Worm (Caenorhabditis elegans) whole organism, young adult: ENCODE results near the gene C02F12.8.
A peak's percentile ranks its signal among the peaks of the same experiment; 100 is the strongest.

Source experiments
- B0035.1 ChIP-seq: sonication (generic microtip); optimal IDR thresholded peaks from 2 replicates; lab custom pipeline; 2016; ENCODE audit warnings: missing genetic modification characterization, mild to moderate bottlenecking, missing compliant biosample characterization, missing genotype, missing genetic modification reagents
- B0261.1 ChIP-seq: sonication (generic microtip); optimal IDR thresholded peaks from 2 replicates; lab custom pipeline; 2016; ENCODE audit warnings: mild to moderate bottlenecking, missing genetic modification characterization, moderate library complexity, missing compliant biosample characterization
- C17E4.6 ChIP-seq: fragments of 200-800 bp; sonication (Bioruptor generic); IDR thresholded peaks from 2 replicates; pipeline ENCODE4 v1.3.6; 2022; ENCODE audit warnings: missing genetic modification reagents, missing genetic modification characterization, missing compliant biosample characterization
- F10E7.11 ChIP-seq: sonication (generic microtip); optimal IDR thresholded peaks from 2 replicates; lab custom pipeline; 2017; ENCODE audit warnings: mild to moderate bottlenecking, missing genetic modification characterization, moderate library complexity, missing compliant biosample characterization
- F37B4.10 ChIP-seq: fragments of 200-800 bp; sonication (Bioruptor generic); IDR thresholded peaks from 2 replicates; pipeline ENCODE4 v1.3.6; 2022; ENCODE audit warnings: missing genetic modification characterization, missing compliant biosample characterization
- F55B11.4 ChIP-seq: sonication (generic microtip); optimal IDR thresholded peaks from 2 replicates; lab custom pipeline; 2016; ENCODE audit warnings: missing compliant biosample characterization, missing genetic modification characterization, borderline replicate concordance; ENCODE audit not compliant: insufficient read depth
- K12H6.12 ChIP-seq: fragments of 200-800 bp; sonication (Bioruptor generic); optimal IDR thresholded peaks from 2 replicates; lab custom pipeline; 2018; ENCODE audit warnings: mild to moderate bottlenecking, missing genetic modification characterization, missing compliant biosample characterization
- T07F8.4 ChIP-seq: sonication (generic microtip); optimal IDR thresholded peaks from 2 replicates; lab custom pipeline; 2016; ENCODE audit warnings: mild to moderate bottlenecking, missing genetic modification characterization, moderate library complexity, missing compliant biosample characterization
- Y95B8A.8 ChIP-seq: fragments of 200-800 bp; sonication (Bioruptor generic); IDR thresholded peaks from 2 replicates; pipeline ENCODE4 v1.3.6; 2022; ENCODE audit warnings: missing genetic modification reagents, missing genetic modification characterization, missing compliant biosample characterization
- ZK185.1 ChIP-seq: sonication (generic microtip); optimal IDR thresholded peaks from 2 replicates; lab custom pipeline; 2016; ENCODE audit warnings: mild to moderate bottlenecking, missing genetic modification characterization, missing compliant biosample characterization; ENCODE audit not compliant: poor library complexity, severe bottlenecking
- akir-1 ChIP-seq: fragments of 200-800 bp; sonication (Bioruptor generic); optimal IDR thresholded peaks from 2 replicates; lab custom pipeline; 2018; ENCODE audit warnings: mild to moderate bottlenecking, missing genetic modification characterization, moderate library complexity, missing compliant biosample characterization
- atf-7 ChIP-seq: sonication (generic microtip); optimal IDR thresholded peaks from 2 replicates; lab custom pipeline; 2017; ENCODE audit warnings: mild to moderate bottlenecking, missing genetic modification characterization, missing compliant biosample characterization
- attf-3 ChIP-seq: fragments of 200-800 bp; sonication (Bioruptor generic); conservative IDR thresholded peaks from 2 replicates; pipeline ENCODE4 v1.3.6; 2022; ENCODE audit warnings: missing genetic modification reagents, missing genetic modification characterization, missing compliant biosample characterization
- ccch-3 ChIP-seq: fragments of 200-800 bp; sonication (Bioruptor generic); optimal IDR thresholded peaks from 2 replicates; lab custom pipeline; 2018; ENCODE audit warnings: mild to moderate bottlenecking, missing genetic modification characterization, missing compliant biosample characterization
- cebp-2 ChIP-seq: fragments of 200-800 bp; sonication (Bioruptor generic); IDR thresholded peaks from 2 replicates; pipeline ENCODE4 v1.3.6; 2022; ENCODE audit warnings: missing genetic modification characterization, missing compliant biosample characterization
- ceh-79 ChIP-seq: sonication (generic microtip); optimal IDR thresholded peaks from 2 replicates; lab custom pipeline; 2017; ENCODE audit warnings: mild to moderate bottlenecking, missing genetic modification characterization, missing compliant biosample characterization
- die-1 ChIP-seq: sonication (generic microtip); optimal IDR thresholded peaks from 2 replicates; lab custom pipeline; 2016; ENCODE audit warnings: missing genotype, mild to moderate bottlenecking, missing genetic modification characterization, missing compliant biosample characterization
- dpff-1 ChIP-seq: sonication (generic microtip); optimal IDR thresholded peaks from 2 replicates; lab custom pipeline; 2017; ENCODE audit warnings: mild to moderate bottlenecking, missing genetic modification characterization, missing compliant biosample characterization
- egl-18 ChIP-seq: fragments of 200-800 bp; sonication (Bioruptor generic); IDR thresholded peaks from 2 replicates; pipeline ENCODE4 v1.3.6; 2022; ENCODE audit warnings: missing genetic modification reagents, missing genetic modification characterization, missing compliant biosample characterization
- egl-44 ChIP-seq: fragments of 200-800 bp; sonication (Bioruptor generic); IDR thresholded peaks from 2 replicates; pipeline ENCODE4 v1.3.6; 2022; ENCODE audit warnings: missing genetic modification reagents, missing genetic modification characterization, missing compliant biosample characterization
- ekl-4 ChIP-seq: fragments of 200-800 bp; sonication (Bioruptor generic); IDR thresholded peaks from 2 replicates; pipeline ENCODE4 v1.3.6; 2022; ENCODE audit warnings: missing genetic modification reagents, missing genetic modification characterization, missing compliant biosample characterization
- ets-4 ChIP-seq: fragments of 200-800 bp; sonication (Bioruptor generic); optimal IDR thresholded peaks from 2 replicates; lab custom pipeline; 2018; ENCODE audit warnings: mild to moderate bottlenecking, missing genetic modification characterization, missing compliant biosample characterization
- hlh-26 ChIP-seq: fragments of 200-800 bp; sonication (Bioruptor generic); conservative IDR thresholded peaks from 2 replicates; pipeline ENCODE4 v1.3.6; 2022; ENCODE audit warnings: missing genetic modification reagents, missing genetic modification characterization, missing compliant biosample characterization
- hrde-1 ChIP-seq: sonication (generic microtip); optimal IDR thresholded peaks from 2 replicates; lab custom pipeline; 2016; ENCODE audit warnings: missing genetic modification characterization, mild to moderate bottlenecking, missing compliant biosample characterization, moderate library complexity, missing genotype, missing genetic modification reagents, borderline replicate concordance
- hsf-1 ChIP-seq: fragments of 200-800 bp; sonication (Bioruptor generic); IDR thresholded peaks from 2 replicates; pipeline ENCODE4 v1.3.6; 2022; ENCODE audit warnings: missing genetic modification reagents, missing genetic modification characterization, missing compliant biosample characterization
- lin-26 ChIP-seq: fragments of 200-800 bp; sonication (Bioruptor generic); IDR thresholded peaks from 2 replicates; pipeline ENCODE4 v1.3.6; 2022; ENCODE audit warnings: missing genetic modification reagents, missing genetic modification characterization, missing compliant biosample characterization
- lin-40 ChIP-seq: sonication (generic microtip); optimal IDR thresholded peaks from 2 replicates; lab custom pipeline; 2016; ENCODE audit warnings: missing genetic modification characterization, mild to moderate bottlenecking, missing compliant biosample characterization, missing genotype, missing genetic modification reagents
- lir-1 ChIP-seq: fragments of 200-800 bp; sonication (Bioruptor generic); conservative IDR thresholded peaks from 2 replicates; pipeline ENCODE4 v1.3.6; 2022; ENCODE audit warnings: missing genetic modification reagents, missing genetic modification characterization, missing compliant biosample characterization
- madf-6 ChIP-seq: fragments of 200-800 bp; sonication (Bioruptor generic); IDR thresholded peaks from 2 replicates; pipeline ENCODE4 v1.3.6; 2022; ENCODE audit warnings: missing genetic modification reagents, missing genetic modification characterization, missing compliant biosample characterization
- mcd-1 ChIP-seq: fragments of 200-800 bp; sonication (Bioruptor generic); IDR thresholded peaks from 2 replicates; pipeline ENCODE4 v1.3.6; 2022; ENCODE audit warnings: missing genetic modification reagents, missing genetic modification characterization, missing compliant biosample characterization
- mes-4 ChIP-seq: sonication (generic microtip); optimal IDR thresholded peaks from 2 replicates; lab custom pipeline; 2016; ENCODE audit warnings: missing genotype, missing genetic modification characterization, missing compliant biosample characterization
- nhr-120 ChIP-seq: fragments of 200-800 bp; sonication (Bioruptor generic); IDR thresholded peaks from 2 replicates; pipeline ENCODE4 v1.3.6; 2022; ENCODE audit warnings: missing genetic modification characterization, missing compliant biosample characterization
- nhr-27 ChIP-seq: fragments of 200-800 bp; sonication (Bioruptor generic); optimal IDR thresholded peaks from 2 replicates; lab custom pipeline; 2018; ENCODE audit warnings: mild to moderate bottlenecking, missing genetic modification characterization, moderate library complexity, missing compliant biosample characterization
- pbrm-1 ChIP-seq: fragments of 200-800 bp; sonication (Bioruptor generic); IDR thresholded peaks from 2 replicates; pipeline ENCODE4 v1.3.6; 2022; ENCODE audit warnings: missing genetic modification reagents, missing genetic modification characterization, missing compliant biosample characterization
- rec-8 ChIP-seq, 2 experiments: sonication (generic microtip); optimal IDR thresholded peaks; 2 replicates each; lab custom pipeline; 2016; ENCODE audit warnings: mild to moderate bottlenecking in 2 of 2, missing genetic modification characterization in 2 of 2, missing genetic modification reagents in 2 of 2, missing genotype in 2 of 2, missing biosample characterization in 1 of 2, missing compliant biosample characterization in 1 of 2, moderate library complexity in 1 of 2
- sea-2 ChIP-seq: fragments of 200-800 bp; sonication (Bioruptor generic); IDR thresholded peaks from 2 replicates; pipeline ENCODE4 v1.3.6; 2022; ENCODE audit warnings: missing genetic modification characterization, missing compliant biosample characterization
- snpc-1.1 ChIP-seq: sonication (generic microtip); optimal IDR thresholded peaks from 2 replicates; lab custom pipeline; 2017; ENCODE audit warnings: missing genetic modification characterization, mild to moderate bottlenecking, missing compliant biosample characterization, antibody characterized with exemption, moderate library complexity, missing genotype, missing genetic modification reagents; ENCODE audit not compliant: insufficient read depth
- sptf-2 ChIP-seq: fragments of 200-800 bp; sonication (Bioruptor generic); optimal IDR thresholded peaks from 2 replicates; lab custom pipeline; 2018; ENCODE audit warnings: mild to moderate bottlenecking, missing genetic modification characterization, missing compliant biosample characterization
- ztf-28 ChIP-seq: fragments of 200-800 bp; sonication (Bioruptor generic); IDR thresholded peaks from 2 replicates; pipeline ENCODE4 v1.3.6; 2022; ENCODE audit warnings: missing genetic modification reagents, missing genetic modification characterization, missing compliant biosample characterization

Gene C02F12.8

ce11 chrX:3694172-3694571 is 1.1 kb upstream of the C02F12.8 start (continued):
- TF ChIP-seq attf-3 (GFP tag; lab: Robert Waterston, UW) (no peak), madf-6 (GFP tag; lab: Robert Waterston, UW) (0 out of 2 replicates have a peak, but pooled peaks have one; percentile 26), die-1 (tag; lab: Kevin White, UChicago) (peak; percentile 26), lin-26 (GFP tag; lab: Robert Waterston, UW) (peak; percentile 61; the same call in 1 of the 2 replicates), K12H6.12 (peak; percentile 59)

DNA sequence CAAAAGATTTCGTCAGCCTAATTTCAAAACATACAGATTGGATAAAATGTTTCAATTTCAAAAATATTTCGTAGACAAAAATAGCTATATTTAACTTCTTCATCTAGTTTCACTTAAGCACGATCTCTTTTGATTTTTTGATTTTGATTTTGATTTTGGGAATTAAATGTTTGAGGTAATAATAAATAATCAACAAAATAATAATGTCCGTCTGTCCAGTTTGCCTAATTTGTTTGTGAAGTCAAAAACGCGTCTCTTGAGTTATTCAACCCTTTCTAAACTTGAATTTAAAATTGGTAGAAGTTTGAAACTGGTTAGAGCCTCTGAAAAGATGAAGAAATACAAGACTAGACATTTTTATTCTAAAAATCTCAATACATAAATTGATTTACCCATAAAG is 3.2 kb downstream of the C02F12.8 start:
- TF ChIP-seq F37B4.10 (GFP tag; lab: Robert Waterston, UW) (no peak), hsf-1 (no peak), B0035.1 (tag; lab: Kevin White, UChicago) (no peak), egl-44 (GFP tag; lab: Robert Waterston, UW) (no peak), ztf-28 (no peak), mes-4 (tag; lab: Kevin White, UChicago) (no peak), C17E4.6 (GFP tag; lab: Robert Waterston, UW) (no peak), nhr-27 (tag; lab: Kevin White, UChicago) (no peak), ceh-79 (tag; lab: Kevin White, UChicago) (no peak), snpc-1.1 (no peak)

ce11 chrX:3689155-3689719 is 3.8 kb downstream of the C02F12.8 start, which contains the start of gene tag-278:
Gene tag-278, minus strand, starts transcription at chrX:3689205.
- TF ChIP-seq ZK185.1 (no peak), atf-7 (tag; lab: Kevin White, UChicago) (no peak), ekl-4 (GFP tag; lab: Robert Waterston, UW) (no peak), sptf-2 (no peak)

DNA sequence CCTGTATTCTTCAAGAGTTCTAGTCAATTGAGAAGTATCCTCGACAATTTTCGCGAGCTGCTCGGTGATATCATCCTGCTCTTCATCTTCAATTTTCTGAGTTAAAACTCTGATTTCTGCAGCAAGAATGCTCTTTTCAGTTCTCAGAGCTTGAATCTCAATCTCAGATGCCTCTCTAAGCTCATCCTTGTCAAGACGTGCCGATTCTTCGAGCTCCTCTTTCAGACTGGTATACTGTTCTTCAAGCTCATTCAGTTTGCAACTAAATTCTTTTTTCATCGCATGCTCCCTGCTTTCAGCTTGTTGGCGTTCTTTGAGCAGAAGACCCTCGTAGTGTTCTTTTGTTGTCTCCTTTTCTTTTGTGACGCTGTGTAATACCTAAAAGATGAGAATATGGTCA is 6.6 kb downstream of the C02F12.8 start:
- TF ChIP-seq hrde-1 (tag; lab: Kevin White, UChicago) (no peak), T07F8.4 (tag; lab: Kevin White, UChicago) (no peak), akir-1 (no peak), ccch-3 (GFP tag; lab: Kevin White, UChicago) (no peak), lir-1 (GFP tag; lab: Robert Waterston, UW) (no peak), ekl-4 (GFP tag; lab: Robert Waterston, UW) (no peak), madf-6 (GFP tag; lab: Robert Waterston, UW) (no peak), sea-2 (GFP tag; lab: Robert Waterston, UW) (no peak), F55B11.4 (no peak), ets-4 (no peak)

DNA sequence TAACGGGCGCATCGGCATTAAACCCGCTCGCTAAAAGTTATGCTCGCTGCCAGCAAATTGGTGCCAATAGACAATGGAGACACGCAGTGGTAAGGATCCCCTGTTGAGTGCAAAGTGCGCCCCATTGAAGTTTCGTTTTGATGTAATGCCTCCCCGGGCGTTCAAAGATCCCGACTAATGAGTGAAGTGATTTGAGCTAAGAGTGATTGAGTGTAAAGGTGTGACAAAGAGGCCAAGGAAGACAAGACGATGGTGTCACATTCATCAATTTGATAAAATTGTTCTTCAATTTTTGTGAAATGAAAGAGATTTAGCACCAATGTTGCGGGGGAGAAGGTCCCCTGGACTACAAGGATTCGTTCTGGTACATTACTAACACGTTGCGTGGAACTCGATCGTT is 10.0 kb downstream of the C02F12.8 start:
- no peak for TF ChIP-seq lin-40 (tag; lab: Kevin White, UChicago)
- no peak for TF ChIP-seq dpff-1 (tag; lab: Kevin White, UChicago)

- TF ChIP-seq egl-18: no peak
- TF ChIP-seq hlh-26 (GFP tag; lab: Robert Waterston, UW): no peak
- TF ChIP-seq snpc-1.1: no peak
- no peak for TF ChIP-seq cebp-2
- TF ChIP-seq B0261.1 (tag; lab: Kevin White, UChicago): no peak
- TF ChIP-seq mcd-1 (GFP tag; lab: Robert Waterston, UW): no peak
- no peak for TF ChIP-seq rec-8 (tag; optimal IDR thresholded peaks at IDR 0.05; lab: Kevin White, UChicago)
- no peak for TF ChIP-seq Y95B8A.8 (GFP tag; lab: Robert Waterston, UW)
- TF ChIP-seq nhr-120 (GFP tag; lab: Robert Waterston, UW): no peak
- no peak for TF ChIP-seq madf-6 (GFP tag; lab: Robert Waterston, UW)
- TF ChIP-seq pbrm-1 (GFP tag; lab: Robert Waterston, UW): no peak
- no peak for TF ChIP-seq F55B11.4
- no peak for TF ChIP-seq hsf-1
- no peak for TF ChIP-seq F10E7.11 (tag; lab: Kevin White, UChicago)
Measured at ce11 chrX:3680544-3681214, 12.4 kb downstream of the C02F12.8 start, which contains the start of gene tsp-17. Gene tsp-17, plus strand, starts transcription at chrX:3681164.
